Worm (Caenorhabditis elegans): Measurements from ENCODE around the gene twk-4.

twk-4 gene

ce11 chrII:9131363-9131762 lies 62.7 kb downstream of the twk-4 start, which contains the start of gene C16D2.1:
Gene C16D2.1, plus strand, starts transcription at chrII:9131663.
- TF ChIP-seq jun-1 (tag; optimal IDR thresholded peaks at IDR 0.05), result peak; percentile 75
- TF ChIP-seq ces-1 (GFP tag; optimal IDR thresholded peaks at IDR 0.05), result no peak

DNA sequence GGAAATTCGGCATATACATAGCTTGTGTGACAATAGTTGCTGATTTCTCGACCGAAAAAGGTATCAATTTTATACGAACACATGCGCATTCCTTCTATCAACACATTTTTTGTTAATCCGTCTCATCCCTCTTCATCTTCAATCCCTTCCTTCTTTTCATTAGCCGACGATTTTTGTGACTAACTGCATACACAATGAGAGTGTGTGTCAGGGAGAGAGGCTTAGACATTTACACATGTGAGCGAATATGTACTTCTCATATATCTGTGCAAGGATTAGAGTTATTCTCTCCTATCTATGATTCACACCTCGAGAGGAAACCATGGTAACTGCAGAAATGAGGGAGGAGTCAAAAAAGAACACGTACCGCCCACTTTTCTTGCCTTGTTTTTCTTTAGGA lies 63.8 kb downstream of the twk-4 start:
- peak in 1 of 2 experiments; percentile 3 for TF ChIP-seq lsy-2 (tag; optimal IDR thresholded peaks at IDR 0.05)
- peak; percentile 11 for TF ChIP-seq mxl-3 (GFP tag; optimal IDR thresholded peaks at IDR 0.05)
- TF ChIP-seq Y48G9A.11 (GFP tag; IDR thresholded peaks at IDR 0.05), result no peak
- no peak for TF ChIP-seq D1046.2 (GFP tag; IDR thresholded peaks at IDR 0.05)
- TF ChIP-seq Y75B8A.6 (GFP tag; IDR thresholded peaks at IDR 0.05), result no peak
- TF ChIP-seq php-3 (GFP tag; IDR thresholded peaks at IDR 0.05), result no peak
- TF ChIP-seq nhr-6 (tag; optimal IDR thresholded peaks at IDR 0.05), result no peak
- TF ChIP-seq zfp-3 (GFP tag; conservative IDR thresholded peaks at IDR 0.05), result no peak
